Fruit fly (Drosophila melanogaster): Measurements from ENCODE around the gene CG15014.

The CG15014 gene

dm6 chr3L:4296760-4297159, 25.3 kb downstream of the CG15014 start:
- TF ChIP-seq Eip78C (GFP tag) (no peak), Blimp-1 (GFP tag; optimal IDR thresholded peaks at IDR 0.05) (peak; percentile 37)

- TF ChIP-seq Eip78C (GFP tag) (peak; percentile 52), Lpt (GFP tag; optimal IDR thresholded peaks at IDR 0.05) (no peak), fkh (GFP tag; optimal IDR thresholded peaks at IDR 0.05) (peak; percentile 31), vri (GFP tag; optimal IDR thresholded peaks at IDR 0.05) (peak; percentile 57)
Observed at dm6 chr3L:4293711-4294110, 28.3 kb downstream of the CG15014 start.

dm6 chr3L:4293304-4293703, 28.8 kb downstream of the CG15014 start:
- TF ChIP-seq OdsH (GFP tag; optimal IDR thresholded peaks at IDR 0.05) = no peak
- no peak for TF ChIP-seq dac (GFP tag; optimal IDR thresholded peaks at IDR 0.05)
- no peak for TF ChIP-seq CG8319 (GFP tag; optimal IDR thresholded peaks at IDR 0.05)
- no peak for TF ChIP-seq salr (GFP tag; optimal IDR thresholded peaks at IDR 0.05)
- TF ChIP-seq Met (GFP tag; optimal IDR thresholded peaks at IDR 0.05) = no peak
- no peak for TF ChIP-seq Gug (GFP tag; IDR thresholded peaks at IDR 0.05)
- peak; percentile 49 for TF ChIP-seq CG15336 (GFP tag; IDR thresholded peaks at IDR 0.05)
- no peak for TF ChIP-seq Eip78C (GFP tag)
- no peak for TF ChIP-seq spab (GFP tag; optimal IDR thresholded peaks at IDR 0.05)
- no peak for TF ChIP-seq CG11902 (GFP tag; optimal IDR thresholded peaks at IDR 0.05)
- no peak for TF ChIP-seq fd59A (GFP tag; optimal IDR thresholded peaks at IDR 0.05)
- no peak for TF ChIP-seq eg (GFP tag; IDR thresholded peaks at IDR 0.05)
- TF ChIP-seq Ets21C (GFP tag; optimal IDR thresholded peaks at IDR 0.05) = no peak
- no peak for TF ChIP-seq CG6854 (GFP tag; optimal IDR thresholded peaks at IDR 0.05)
- peak; percentile 27 for TF ChIP-seq CG32006 (GFP tag; optimal IDR thresholded peaks at IDR 0.05)

- TF ChIP-seq CG8119 (GFP tag; IDR thresholded peaks at IDR 0.05) (no peak), CG34406 (GFP tag; optimal IDR thresholded peaks at IDR 0.05) (no peak), vri (GFP tag; optimal IDR thresholded peaks at IDR 0.05) (peak; percentile 57), topi (GFP tag; optimal IDR thresholded peaks at IDR 0.05) (peak; percentile 34), CG31627 (GFP tag; optimal IDR thresholded peaks at IDR 0.05) (peak; percentile 21), Eip78C (GFP tag) (peak; percentile 21), Sox14 (GFP tag; optimal IDR thresholded peaks at IDR 0.05) (peak; percentile 78), cyc (GFP tag; optimal IDR thresholded peaks at IDR 0.05) (peak; percentile 34), CG16779 (tag; optimal IDR thresholded peaks at IDR 0.05) (no peak), OdsH (GFP tag; optimal IDR thresholded peaks at IDR 0.05) (no peak), pdm3 (GFP tag; optimal IDR thresholded peaks at IDR 0.05) (no peak), Hr39 (GFP tag; optimal IDR thresholded peaks at IDR 0.05) (peak; percentile 35), CG3032 (tag; optimal IDR thresholded peaks at IDR 0.05) (peak; percentile 30), CG7368 (GFP tag; optimal IDR thresholded peaks at IDR 0.05) (no peak), Smox (GFP tag; optimal IDR thresholded peaks at IDR 0.05) (no peak), CG1621 (tag; optimal IDR thresholded peaks at IDR 0.05) (no peak), esn (GFP tag; optimal IDR thresholded peaks at IDR 0.05) (peak; percentile 51), lz (GFP tag; optimal IDR thresholded peaks at IDR 0.05) (peak; percentile 33), achi (GFP tag; optimal IDR thresholded peaks at IDR 0.05) (peak; percentile 6)
Observed at dm6 chr3L:4292120-4292697, 29.9 kb downstream of the CG15014 start, which contains the start of the genes CG15012 and Fdx2. Gene CG15012, minus strand, starts transcription at chr3L:4292246. Gene Fdx2, plus strand, starts transcription at chr3L:4292482.

dm6 chr3L:4288591-4289056, 33.4 kb downstream of the CG15014 start, which contains the start of gene Hexo1:
Gene Hexo1, plus strand, starts transcription at chr3L:4288641.
- TF ChIP-seq CG6808 (GFP tag; optimal IDR thresholded peaks at IDR 0.05) (peak; percentile 72), CG32006 (GFP tag; optimal IDR thresholded peaks at IDR 0.05) (peak; percentile 71), CG4318 (GFP tag; optimal IDR thresholded peaks at IDR 0.05) (no peak), cyc (GFP tag; optimal IDR thresholded peaks at IDR 0.05) (peak; percentile 47), CG6792 (GFP tag; optimal IDR thresholded peaks at IDR 0.05) (peak; percentile 71), esn (GFP tag; optimal IDR thresholded peaks at IDR 0.05) (peak; percentile 77), pdm3 (GFP tag; optimal IDR thresholded peaks at IDR 0.05) (no peak), Sox102F (GFP tag; optimal IDR thresholded peaks at IDR 0.05) (no peak), CG3032 (tag; optimal IDR thresholded peaks at IDR 0.05) (peak; percentile 60), CG15336 (GFP tag; IDR thresholded peaks at IDR 0.05) (peak; percentile 54), CG10631 (GFP tag; optimal IDR thresholded peaks at IDR 0.05) (no peak), CG8632 (GFP tag; optimal IDR thresholded peaks at IDR 0.05) (peak; percentile 62), CG6276 (GFP tag; optimal IDR thresholded peaks at IDR 0.05) (no peak), CG10669 (GFP tag; optimal IDR thresholded peaks at IDR 0.05) (no peak), CG11902 (GFP tag; optimal IDR thresholded peaks at IDR 0.05) (no peak), CG11294 (GFP tag; IDR thresholded peaks at IDR 0.05) (no peak), net (GFP tag; optimal IDR thresholded peaks at IDR 0.05) (peak; percentile 73)

All from whole organism, prepupa.